Fruit fly (Drosophila melanogaster): ENCODE measurements around the gene Flacc.

Gene Flacc

dm6 chrX:18899835-18900460, 6.5 kb upstream of the Flacc start, which contains the start of gene CG7378 (continued):
- TF ChIP-seq Hmr (GFP tag; optimal IDR thresholded peaks at IDR 0.05) (peak; percentile 64), CoRest (tag; optimal IDR thresholded peaks at IDR 0.05) (peak; percentile 47), CG7271 (tag; optimal IDR thresholded peaks at IDR 0.05) (no peak), CG6683 (GFP tag; optimal IDR thresholded peaks at IDR 0.05) (no peak), CG7556 (GFP tag; optimal IDR thresholded peaks at IDR 0.05) (peak; percentile 73), hbn (GFP tag; IDR thresholded peaks at IDR 0.05; ENCODE audit: partially characterized antibody) (no peak), zfh2 (GFP tag; optimal IDR thresholded peaks at IDR 0.05) (no peak), CG2678 (tag; optimal IDR thresholded peaks at IDR 0.05) (peak; percentile 71), PHDP (tag; optimal IDR thresholded peaks at IDR 0.05) (no peak), sisA (GFP tag; IDR thresholded peaks at IDR 0.05) (no peak), esg (GFP tag; conservative IDR thresholded peaks at IDR 0.05) (0 out of 2 replicates have a peak, but pooled peaks have one; percentile 22), gsb (GFP tag; IDR thresholded peaks at IDR 0.05) (no peak), Ets97D (GFP tag; optimal IDR thresholded peaks at IDR 0.05) (peak; percentile 25), YL-1 (GFP tag; optimal IDR thresholded peaks at IDR 0.05) (no peak), abd-A (tag; optimal IDR thresholded peaks at IDR 0.05) (no peak), Mes4 (GFP tag; optimal IDR thresholded peaks at IDR 0.05) (no peak), grau (tag; optimal IDR thresholded peaks at IDR 0.05) (peak; percentile 40), Bdp1 (GFP tag; optimal IDR thresholded peaks at IDR 0.05) (no peak), nau (GFP tag; optimal IDR thresholded peaks at IDR 0.05) (no peak), ci (GFP tag; IDR thresholded peaks at IDR 0.05) (no peak), h (optimal IDR thresholded peaks at IDR 0.05) (no peak), nom (GFP tag; optimal IDR thresholded peaks at IDR 0.05) (no peak), CG15696 (tag; optimal IDR thresholded peaks at IDR 0.05) (no peak), sqz (GFP tag; optimal IDR thresholded peaks at IDR 0.05) (peak; percentile 30), CG8089 (GFP tag; optimal IDR thresholded peaks at IDR 0.05) (no peak), Dfd (GFP tag; optimal IDR thresholded peaks at IDR 0.05) (no peak), HHEX (GFP tag; optimal IDR thresholded peaks at IDR 0.05) (peak; percentile 47), exex (tag; optimal IDR thresholded peaks at IDR 0.05) (no peak), CG11695 (GFP tag; IDR thresholded peaks at IDR 0.05) (0 out of 3 replicates have a peak, but pooled peaks have one; percentile 24), CG17359 (tag; optimal IDR thresholded peaks at IDR 0.05) (peak; percentile 5), yki (optimal IDR thresholded peaks at IDR 0.05) (no peak), CG13624 (GFP tag; optimal IDR thresholded peaks at IDR 0.05) (peak; percentile 10), knrl (GFP tag; IDR thresholded peaks at IDR 0.05; ENCODE audit: partially characterized antibody) (no peak), CG9727 (GFP tag; optimal IDR thresholded peaks at IDR 0.05) (peak; percentile 79), Sin3A (optimal IDR thresholded peaks at IDR 0.05) (no peak), CG14441 (GFP tag; IDR thresholded peaks at IDR 0.05) (no peak), ash1 (GFP tag; optimal IDR thresholded peaks at IDR 0.05) (no peak), cwo (GFP tag; optimal IDR thresholded peaks at IDR 0.05) (peak; percentile 55), Optix (GFP tag; IDR thresholded peaks at IDR 0.05) (no peak), CG4282 (GFP tag; optimal IDR thresholded peaks at IDR 0.05) (no peak), Chrac-16 (GFP tag; optimal IDR thresholded peaks at IDR 0.05) (no peak), Atf6 (GFP tag; IDR thresholded peaks at IDR 0.05) (no peak), Fer2 (tag; optimal IDR thresholded peaks at IDR 0.05) (no peak), hb (GFP tag; IDR thresholded peaks at IDR 0.05; ENCODE audit: partially characterized antibody) (no peak), CG18476 (GFP tag; optimal IDR thresholded peaks at IDR 0.05) (peak; percentile 15), CG17612 (GFP tag; IDR thresholded peaks at IDR 0.05) (no peak), Lpt (GFP tag; optimal IDR thresholded peaks at IDR 0.05) (no peak), pfk (GFP tag; optimal IDR thresholded peaks at IDR 0.05) (no peak), ATbp (GFP tag; optimal IDR thresholded peaks at IDR 0.05) (no peak), jumu (GFP tag; optimal IDR thresholded peaks at IDR 0.05) (peak; percentile 39), jing (GFP tag; optimal IDR thresholded peaks at IDR 0.05) (no peak)
